Worm (Caenorhabditis elegans): ENCODE results near the gene clec-72.

DNA sequence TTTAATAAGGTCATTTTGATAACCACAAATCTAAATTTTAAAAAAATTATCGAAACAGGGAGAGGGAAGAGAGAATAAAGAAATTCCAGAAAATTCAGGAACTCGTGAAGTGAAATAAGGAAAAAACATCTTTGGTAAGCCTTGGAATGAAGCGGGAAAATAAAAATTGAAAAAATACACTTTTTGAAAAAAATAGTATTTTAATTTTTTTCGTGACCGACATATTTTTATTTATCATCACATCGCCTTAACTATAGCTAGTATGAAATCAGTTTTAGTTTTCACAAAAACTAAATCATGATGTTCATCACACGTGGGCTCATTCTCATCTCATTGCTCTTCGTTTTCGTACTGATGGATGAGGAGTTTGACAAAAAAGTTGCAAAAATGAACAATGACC lies 35.5 kb upstream of the clec-72 start, which contains the start of gene F56D6.13:
- TF ChIP-seq ztf-26 (tag; optimal IDR thresholded peaks at IDR 0.05) (no peak), attf-5 (GFP tag; optimal IDR thresholded peaks at IDR 0.05) (no peak), nhr-90 (tag; optimal IDR thresholded peaks at IDR 0.05) (no peak), ets-4 (GFP tag; optimal IDR thresholded peaks at IDR 0.05) (no peak), ama-1 (optimal IDR thresholded peaks at IDR 0.05) (no peak), ama-1 (GFP tag; optimal IDR thresholded peaks at IDR 0.05) (no peak), ztf-25 (GFP tag; IDR thresholded peaks at IDR 0.05) (no peak), unc-62 (GFP tag; optimal IDR thresholded peaks at IDR 0.05) (no peak), egl-44 (GFP tag; IDR thresholded peaks at IDR 0.05) (no peak), him-1 (tag; optimal IDR thresholded peaks at IDR 0.05) (no peak), ztf-6 (GFP tag; IDR thresholded peaks at IDR 0.05) (no peak), snpc-1.3 (tag; optimal IDR thresholded peaks at IDR 0.05; ENCODE audit: insufficient read depth) (no peak), F52B5.7 (tag; optimal IDR thresholded peaks at IDR 0.05) (no peak), sdz-38 (tag; optimal IDR thresholded peaks at IDR 0.05) (no peak), nfya-2 (GFP tag; IDR thresholded peaks at IDR 0.05) (no peak)
